Worm (Caenorhabditis elegans): ENCODE measurements around the gene tax-6.

Gene tax-6

ce11 chrIV:10483607-10484117, 17.7 kb downstream of the tax-6 start, which contains the start of the genes F01D4.5 and ced-5 (continued):
- TF ChIP-seq efl-1 (optimal IDR thresholded peaks at IDR 0.05) = peak; percentile 69 to 80
- TF ChIP-seq efl-1 (GFP tag; optimal IDR thresholded peaks at IDR 0.05 in 1 of 2) = peak; percentile 81 to 97
- peak; percentile 73 for TF ChIP-seq zip-4 (GFP tag; optimal IDR thresholded peaks at IDR 0.05)
- peak; percentile 35 for TF ChIP-seq C34B4.2 (tag; optimal IDR thresholded peaks at IDR 0.05)
- TF ChIP-seq ets-5 (GFP tag; IDR thresholded peaks at IDR 0.05) = no peak
- peak; percentile 90 for TF ChIP-seq swsn-7 (tag; optimal IDR thresholded peaks at IDR 0.05)

DNA sequence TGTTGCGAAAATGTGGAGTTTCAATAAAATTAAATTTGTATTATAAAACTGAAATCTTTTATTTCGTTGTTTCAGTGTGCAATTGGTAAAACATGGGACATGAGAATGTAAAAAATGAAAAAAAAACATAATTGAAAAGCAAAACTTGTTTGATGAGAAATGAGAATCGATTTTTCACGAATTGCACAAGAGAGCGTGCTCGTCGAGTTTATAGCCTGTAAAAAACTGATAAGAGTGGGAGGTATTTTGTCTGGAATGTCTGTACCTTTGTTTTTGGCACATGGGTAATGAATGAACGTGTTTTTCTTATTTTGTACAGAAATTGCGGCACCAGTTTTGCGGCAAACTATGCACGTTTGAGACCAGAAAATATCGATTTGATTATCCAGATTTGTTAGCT, 18.8 kb downstream of the tax-6 start:
- TF ChIP-seq pag-3 (tag; optimal IDR thresholded peaks at IDR 0.05; ENCODE audit: borderline replicate concordance, insufficient read depth) (no peak), pax-3 (tag; optimal IDR thresholded peaks at IDR 0.05) (no peak), pqm-1 (tag; optimal IDR thresholded peaks at IDR 0.05) (peak; percentile 48), nhr-85 (tag) (no peak), unc-130 (tag; optimal IDR thresholded peaks at IDR 0.05) (no peak)

ce11 chrIV:10481695-10482094, 19.7 kb downstream of the tax-6 start, which contains the start of gene egl-21:
TSS of gene egl-21 (minus strand) at chrIV:10481844.
- TF ChIP-seq snpc-4 (tag; optimal IDR thresholded peaks at IDR 0.05) = peak; percentile 10
- no peak for TF ChIP-seq C04F5.9 (tag; optimal IDR thresholded peaks at IDR 0.05)
- peak; percentile 61 for TF ChIP-seq isw-1 (GFP tag; IDR thresholded peaks at IDR 0.05)
- peak; percentile 83 for TF ChIP-seq nhr-71 (tag; optimal IDR thresholded peaks at IDR 0.05)
- peak; percentile 36 to 45 for TF ChIP-seq efl-1 (optimal IDR thresholded peaks at IDR 0.05)
- no peak for TF ChIP-seq efl-1 (GFP tag; optimal IDR thresholded peaks at IDR 0.05 in 1 of 2)
- peak in 1 of 3 experiments; percentile 21 for TF ChIP-seq dpl-1 (GFP tag; optimal IDR thresholded peaks at IDR 0.05)
- peak; percentile 12 for TF ChIP-seq rnt-1 (tag; optimal IDR thresholded peaks at IDR 0.05)
- TF ChIP-seq hpl-2 (GFP tag; optimal IDR thresholded peaks at IDR 0.05) = no peak
- no peak for TF ChIP-seq elt-3 (tag; optimal IDR thresholded peaks at IDR 0.05)
- TF ChIP-seq ceh-8 (GFP tag; optimal IDR thresholded peaks at IDR 0.05) = peak; percentile 0
- TF ChIP-seq nhr-77 (tag; optimal IDR thresholded peaks at IDR 0.05) = no peak
- peak; percentile 80 for TF ChIP-seq nhr-47 (tag; optimal IDR thresholded peaks at IDR 0.05)
- peak; percentile 82 for TF ChIP-seq unc-86 (tag; optimal IDR thresholded peaks at IDR 0.05)
- TF ChIP-seq aly-2 (tag; optimal IDR thresholded peaks at IDR 0.05) = no peak
- peak; percentile 70 for TF ChIP-seq jun-1 (tag; optimal IDR thresholded peaks at IDR 0.05)
- TF ChIP-seq skn-1 (tag; optimal IDR thresholded peaks at IDR 0.05) = peak; percentile 37
- peak in 1 of 2 experiments; percentile 18 for TF ChIP-seq ztf-11 (tag; optimal IDR thresholded peaks at IDR 0.05)
- peak; percentile 16 to 68 for TF ChIP-seq lsy-2 (tag; optimal IDR thresholded peaks at IDR 0.05)
- peak; percentile 34 for TF ChIP-seq zag-1 (tag; optimal IDR thresholded peaks at IDR 0.05)
- peak; percentile 45 for TF ChIP-seq mep-1 (tag; optimal IDR thresholded peaks at IDR 0.05)
- TF ChIP-seq egl-13 (tag; optimal IDR thresholded peaks at IDR 0.05) = peak; percentile 81
- peak; percentile 42 for TF ChIP-seq lir-3 (tag; optimal IDR thresholded peaks at IDR 0.05; ENCODE audit: poor library complexity)
- TF ChIP-seq sptf-1 (tag; optimal IDR thresholded peaks at IDR 0.05) = no peak
- peak; percentile 73 for TF ChIP-seq swsn-7 (tag; optimal IDR thresholded peaks at IDR 0.05)
- no peak for TF ChIP-seq nhr-76 (tag; optimal IDR thresholded peaks at IDR 0.05)
- peak in 1 of 2 experiments; percentile 53 for TF ChIP-seq lin-35 (GFP tag; optimal IDR thresholded peaks at IDR 0.05)
- no peak for TF ChIP-seq ces-1 (GFP tag; optimal IDR thresholded peaks at IDR 0.05)
- no peak for TF ChIP-seq unc-30 (tag; optimal IDR thresholded peaks at IDR 0.05)
- peak; percentile 93 for TF ChIP-seq lin-14 (GFP tag; optimal IDR thresholded peaks at IDR 0.05)
- peak; percentile 82 for TF ChIP-seq fkh-10 (GFP tag; optimal IDR thresholded peaks at IDR 0.05)
- peak; percentile 38 for TF ChIP-seq nhr-11 (tag; optimal IDR thresholded peaks at IDR 0.05)
- TF ChIP-seq hlh-4 (tag; optimal IDR thresholded peaks at IDR 0.05) = no peak
- TF ChIP-seq nhr-90 (tag; optimal IDR thresholded peaks at IDR 0.05; ENCODE audit: poor library complexity) = no peak
- peak; percentile 56 for TF ChIP-seq snu-23 (GFP tag; optimal IDR thresholded peaks at IDR 0.05)
- TF ChIP-seq lin-13 (GFP tag; optimal IDR thresholded peaks at IDR 0.05) = peak; percentile 51
- no peak for TF ChIP-seq egl-27 (tag; optimal IDR thresholded peaks at IDR 0.05)
- no peak for TF ChIP-seq nhr-20 (tag; optimal IDR thresholded peaks at IDR 0.05)
- peak; percentile 88 for TF ChIP-seq xbp-1 (tag; optimal IDR thresholded peaks at IDR 0.05)
- TF ChIP-seq efl-3 (GFP tag; optimal IDR thresholded peaks at IDR 0.05) = no peak

Measured in whole organism, L1 larva.